4 worm cellular contexts compared by ENCODE assay signal in the genomic region with DNA sequence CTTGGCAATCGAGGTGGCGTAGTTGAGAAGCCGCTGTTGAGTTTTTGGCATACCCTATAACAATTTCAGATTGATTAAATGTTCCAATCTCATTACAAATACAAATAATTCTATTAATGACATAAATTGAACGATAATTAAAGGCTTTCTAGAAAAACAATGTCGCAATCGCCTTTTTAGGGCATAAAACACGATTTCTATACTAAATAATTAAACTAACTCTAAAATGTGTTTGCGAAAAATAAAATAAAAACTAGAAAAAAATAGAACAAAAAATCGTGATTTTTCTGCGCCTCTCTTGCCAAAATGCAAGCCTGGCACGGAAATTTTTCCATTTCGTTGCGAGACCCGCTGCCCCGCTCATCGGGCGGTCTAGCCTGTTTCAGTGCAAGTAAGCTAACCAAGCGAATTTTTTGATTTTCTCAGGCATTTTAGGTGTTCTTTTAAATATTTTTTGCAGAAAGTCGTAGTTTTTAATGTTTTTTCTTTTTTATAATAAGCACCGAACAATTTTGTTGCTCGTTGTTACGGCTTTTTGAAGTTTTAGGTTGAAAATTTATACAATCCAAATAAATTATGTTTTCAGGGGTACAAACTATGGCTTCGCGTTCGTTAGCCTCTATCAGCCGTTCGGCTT.
TF ChIP-seq lines count a peak whose summit lies in the region.

A gene (minus strand): TSS at position 51 of the 637 bp plus-strand sequence.
A gene (minus strand): TSS at position 54 of the 637 bp plus-strand sequence.
A gene (plus strand): TSS at position 587 of the 637 bp plus-strand sequence.

TF ChIP-seq in whole organism, L2 larva, 48 proteins besides CTCF, POLR2A, EP300 and RAD21 (continues in another document):
- TF ChIP-seq mab-5 (tag; optimal IDR thresholded peaks at IDR 0.05; lab: Kevin White, UChicago): peak; percentile 50
- peak in 1 of 2 experiments; percentile 56 for TF ChIP-seq mdl-1 (tag; optimal IDR thresholded peaks at IDR 0.05; lab: Kevin White, UChicago)
- no peak for TF ChIP-seq alr-1 (tag; optimal IDR thresholded peaks at IDR 0.05; lab: Kevin White, UChicago)
- TF ChIP-seq R02D3.7 (tag; optimal IDR thresholded peaks at IDR 0.05; lab: Kevin White, UChicago): no peak
- peak; percentile 49 for TF ChIP-seq skn-1 (tag; optimal IDR thresholded peaks at IDR 0.05; lab: Kevin White, UChicago)
- TF ChIP-seq sma-9 (GFP tag; optimal IDR thresholded peaks at IDR 0.05; lab: Kevin White, UChicago): peak; percentile 59
- TF ChIP-seq sma-9 (tag; optimal IDR thresholded peaks at IDR 0.05; lab: Kevin White, UChicago): no peak
- peak; percentile 74 for TF ChIP-seq ztf-4 (tag; optimal IDR thresholded peaks at IDR 0.05; lab: Kevin White, UChicago)
- no peak for TF ChIP-seq nhr-10 (tag; optimal IDR thresholded peaks at IDR 0.05; lab: Kevin White, UChicago)
- peak; percentile 91 for TF ChIP-seq C34F6.9 (tag; optimal IDR thresholded peaks at IDR 0.05; lab: Kevin White, UChicago)
- peak; percentile 50 for TF ChIP-seq ceh-16 (tag; optimal IDR thresholded peaks at IDR 0.05; lab: Kevin White, UChicago)
- TF ChIP-seq nhr-25 (tag; optimal IDR thresholded peaks at IDR 0.05; lab: Kevin White, UChicago): peak; percentile 91
- TF ChIP-seq lin-39 (tag; optimal IDR thresholded peaks at IDR 0.05; lab: Kevin White, UChicago): no peak
- TF ChIP-seq peb-1 (tag; optimal IDR thresholded peaks at IDR 0.05; lab: Kevin White, UChicago): no peak
- TF ChIP-seq blmp-1 (tag; optimal IDR thresholded peaks at IDR 0.05; lab: Kevin White, UChicago; ENCODE audit: insufficient read depth): peak; percentile 36
- TF ChIP-seq F13H6.1 (tag; optimal IDR thresholded peaks at IDR 0.05; lab: Kevin White, UChicago): peak; percentile 74
- TF ChIP-seq ama-1 (optimal IDR thresholded peaks at IDR 0.05; lab: Kevin White, UChicago): peak; percentile 74
- TF ChIP-seq nhr-129 (tag; optimal IDR thresholded peaks at IDR 0.05; lab: Kevin White, UChicago): peak; percentile 86
- no peak for TF ChIP-seq nhr-12 (tag; optimal IDR thresholded peaks at IDR 0.05; lab: Kevin White, UChicago)
- TF ChIP-seq elt-3 (tag; optimal IDR thresholded peaks at IDR 0.05; lab: Kevin White, UChicago): no peak
- peak; percentile 68 for TF ChIP-seq sem-4 (tag; optimal IDR thresholded peaks at IDR 0.05; lab: Kevin White, UChicago)

TF ChIP-seq in whole organism, L4 larva, 104 proteins besides CTCF, POLR2A, EP300 and RAD21 (continues in another document):
- peak; percentile 42; the same call in 1 of the 2 replicates for TF ChIP-seq dmd-9 (GFP tag; IDR thresholded peaks at IDR 0.05; lab: Robert Waterston, UW)
- no peak for TF ChIP-seq nhr-76 (tag; optimal IDR thresholded peaks at IDR 0.05; lab: Kevin White, UChicago)
- TF ChIP-seq lin-38 (GFP tag; IDR thresholded peaks at IDR 0.05; lab: Robert Waterston, UW): peak; percentile 78
- no peak for TF ChIP-seq ztf-11 (tag; optimal IDR thresholded peaks at IDR 0.05; lab: Kevin White, UChicago)
- TF ChIP-seq nhr-11 (tag; optimal IDR thresholded peaks at IDR 0.05; lab: Kevin White, UChicago): peak; percentile 91
- TF ChIP-seq ceh-44 (GFP tag; IDR thresholded peaks at IDR 0.05; lab: Robert Waterston, UW): no peak
- TF ChIP-seq aha-1 (tag; lab: Kevin White, UChicago): peak; percentile 96
- TF ChIP-seq dve-1 (tag; optimal IDR thresholded peaks at IDR 0.05; lab: Kevin White, UChicago; ENCODE audit: insufficient read depth): peak; percentile 92
- TF ChIP-seq unc-62 (GFP tag; optimal IDR thresholded peaks at IDR 0.05 in 1 of 2; lab: Kevin White, UChicago): peak in 1 of 2 experiments; percentile 83
- no peak for TF ChIP-seq unc-62 (tag; optimal IDR thresholded peaks at IDR 0.05; lab: Kevin White, UChicago)
- no peak for TF ChIP-seq aly-2 (tag; optimal IDR thresholded peaks at IDR 0.05; lab: Kevin White, UChicago)
- TF ChIP-seq unc-130 (GFP tag; optimal IDR thresholded peaks at IDR 0.05; lab: Kevin White, UChicago): peak; percentile 77
- TF ChIP-seq nhr-77 (tag; optimal IDR thresholded peaks at IDR 0.05; lab: Kevin White, UChicago): peak; percentile 77
- TF ChIP-seq nhr-42 (GFP tag; IDR thresholded peaks at IDR 0.05; lab: Robert Waterston, UW): no peak
- TF ChIP-seq hmg-1.1 (GFP tag; IDR thresholded peaks at IDR 0.05; lab: Robert Waterston, UW): peak; percentile 69
- peak; percentile 82 for TF ChIP-seq nhr-28 (tag; optimal IDR thresholded peaks at IDR 0.05; lab: Kevin White, UChicago)
- TF ChIP-seq T20F7.1 (GFP tag; optimal IDR thresholded peaks at IDR 0.05; lab: Kevin White, UChicago): peak; percentile 76
- peak in 1 of 2 experiments; percentile 77 for TF ChIP-seq hif-1 (tag; optimal IDR thresholded peaks at IDR 0.05; lab: Kevin White, UChicago)
- no peak for TF ChIP-seq D1046.2 (GFP tag; IDR thresholded peaks at IDR 0.05; lab: Robert Waterston, UW)
- peak; percentile 79 for TF ChIP-seq nhr-6 (tag; optimal IDR thresholded peaks at IDR 0.05; lab: Kevin White, UChicago)
- TF ChIP-seq T26A8.4 (GFP tag; IDR thresholded peaks at IDR 0.05; lab: Robert Waterston, UW): peak; percentile 60; the same call in 1 of the 2 replicates

TF ChIP-seq in whole organism, late embryonic, 69 proteins besides CTCF, POLR2A, EP300 and RAD21 (continues in another document):
- TF ChIP-seq ets-4 (tag; optimal IDR thresholded peaks at IDR 0.05; lab: Kevin White, UChicago): peak; percentile 68
- TF ChIP-seq nhr-11 (tag; optimal IDR thresholded peaks at IDR 0.05; lab: Kevin White, UChicago): no peak
- peak; percentile 48 for TF ChIP-seq ceh-18 (tag; optimal IDR thresholded peaks at IDR 0.05; lab: Kevin White, UChicago)
- no peak for TF ChIP-seq odd-2 (tag; optimal IDR thresholded peaks at IDR 0.05; lab: Kevin White, UChicago)
- peak; percentile 31 for TF ChIP-seq ceh-2 (tag; optimal IDR thresholded peaks at IDR 0.05; lab: Kevin White, UChicago)
- no peak for TF ChIP-seq fax-1 (tag; optimal IDR thresholded peaks at IDR 0.05; lab: Kevin White, UChicago)
- no peak for TF ChIP-seq ceh-22 (tag; optimal IDR thresholded peaks at IDR 0.05; lab: Kevin White, UChicago)
- TF ChIP-seq rnt-1 (tag; optimal IDR thresholded peaks at IDR 0.05; lab: Kevin White, UChicago): peak; percentile 43
- TF ChIP-seq pag-3 (tag; optimal IDR thresholded peaks at IDR 0.05; lab: Kevin White, UChicago; ENCODE audit: borderline replicate concordance): no peak
- peak; percentile 33 for TF ChIP-seq ttx-3 (tag; optimal IDR thresholded peaks at IDR 0.05; lab: Kevin White, UChicago)
- no peak for TF ChIP-seq fkh-10 (GFP tag; optimal IDR thresholded peaks at IDR 0.05; lab: Kevin White, UChicago)
- no peak for TF ChIP-seq dmd-4 (tag; optimal IDR thresholded peaks at IDR 0.05; lab: Kevin White, UChicago; ENCODE audit: borderline replicate concordance)
- TF ChIP-seq hlh-13 (GFP tag; optimal IDR thresholded peaks at IDR 0.05; lab: Kevin White, UChicago): no peak
- TF ChIP-seq ceh-9 (tag; optimal IDR thresholded peaks at IDR 0.05; lab: Kevin White, UChicago): no peak
- no peak for TF ChIP-seq che-1 (tag; optimal IDR thresholded peaks at IDR 0.05; lab: Kevin White, UChicago)
- TF ChIP-seq mec-3 (tag; optimal IDR thresholded peaks at IDR 0.05; lab: Kevin White, UChicago; ENCODE audit: borderline replicate concordance): no peak
- no peak for TF ChIP-seq sox-2 (GFP tag; IDR thresholded peaks at IDR 0.05; lab: Robert Waterston, UW)
- TF ChIP-seq tbx-2 (tag; optimal IDR thresholded peaks at IDR 0.05; lab: Kevin White, UChicago): peak; percentile 62
- TF ChIP-seq ceh-30 (tag; optimal IDR thresholded peaks at IDR 0.05; lab: Kevin White, UChicago): no peak
- TF ChIP-seq unc-86 (tag; optimal IDR thresholded peaks at IDR 0.05; lab: Kevin White, UChicago): peak; percentile 7
- no peak for TF ChIP-seq pha-4 (tag; optimal IDR thresholded peaks at IDR 0.05; lab: Kevin White, UChicago)
- TF ChIP-seq fkh-6 (tag; optimal IDR thresholded peaks at IDR 0.05; lab: Kevin White, UChicago): no peak
- peak; percentile 37 for TF ChIP-seq ceh-14 (tag; optimal IDR thresholded peaks at IDR 0.05; lab: Kevin White, UChicago)

TF ChIP-seq in whole organism, mixed stage, embryonic, 35 proteins besides CTCF, POLR2A, EP300 and RAD21:
- peak; percentile 4 for TF ChIP-seq tbx-8 (GFP tag; optimal IDR thresholded peaks at IDR 0.05; lab: Kevin White, UChicago)
- TF ChIP-seq snpc-4 (tag; optimal IDR thresholded peaks at IDR 0.05; lab: Kevin White, UChicago): no peak
- peak; percentile 90 for TF ChIP-seq ham-2 (GFP tag; optimal IDR thresholded peaks at IDR 0.05; lab: Kevin White, UChicago)
- TF ChIP-seq drap-1 (GFP tag; optimal IDR thresholded peaks at IDR 0.05; lab: Kevin White, UChicago): peak; percentile 18
- TF ChIP-seq nhr-28 (tag; optimal IDR thresholded peaks at IDR 0.05; lab: Kevin White, UChicago): no peak
- TF ChIP-seq M03D4.4 (tag; optimal IDR thresholded peaks at IDR 0.05; lab: Kevin White, UChicago): no peak
- TF ChIP-seq hlh-1 (tag; optimal IDR thresholded peaks at IDR 0.05; lab: Kevin White, UChicago): peak; percentile 48
- peak; percentile 66 for TF ChIP-seq sptf-1 (tag; optimal IDR thresholded peaks at IDR 0.05; lab: Kevin White, UChicago)
- TF ChIP-seq pha-4 (tag; optimal IDR thresholded peaks at IDR 0.05; lab: Kevin White, UChicago): peak; percentile 61
- TF ChIP-seq unc-120 (tag; optimal IDR thresholded peaks at IDR 0.05; lab: Kevin White, UChicago; ENCODE audit: poor library complexity, severe bottlenecking): peak; percentile 80
- TF ChIP-seq lin-13 (tag; optimal IDR thresholded peaks at IDR 0.05; lab: Kevin White, UChicago): peak; percentile 59
- no peak for TF ChIP-seq bed-3 (GFP tag; optimal IDR thresholded peaks at IDR 0.05; lab: Kevin White, UChicago)
- TF ChIP-seq ceh-83 (GFP tag; optimal IDR thresholded peaks at IDR 0.05; lab: Kevin White, UChicago): no peak
- peak; percentile 61 for TF ChIP-seq ces-1 (GFP tag; optimal IDR thresholded peaks at IDR 0.05; lab: Kevin White, UChicago)
- no peak for TF ChIP-seq zip-8 (tag; optimal IDR thresholded peaks at IDR 0.05; lab: Kevin White, UChicago)
- TF ChIP-seq ceh-39 (tag; optimal IDR thresholded peaks at IDR 0.05; lab: Kevin White, UChicago): peak; percentile 50
- TF ChIP-seq mep-1 (tag; optimal IDR thresholded peaks at IDR 0.05; lab: Kevin White, UChicago): peak; percentile 92
- TF ChIP-seq nhr-237 (tag; optimal IDR thresholded peaks at IDR 0.05; lab: Kevin White, UChicago): peak; percentile 80
- peak; percentile 84 for TF ChIP-seq lsy-2 (tag; optimal IDR thresholded peaks at IDR 0.05; lab: Kevin White, UChicago)
- peak; percentile 22 for TF ChIP-seq unc-62 (GFP tag; optimal IDR thresholded peaks at IDR 0.05; lab: Kevin White, UChicago)
- no peak for TF ChIP-seq sem-2 (GFP tag; optimal IDR thresholded peaks at IDR 0.05; lab: Kevin White, UChicago)
